Fruit fly (Drosophila melanogaster) whole organism, embryonic: ENCODE measurements around the gene mRpL12.

Experiments
- Adf1 ChIP-seq: fragments of 200-800 bp; sonication (Bioruptor generic); IDR thresholded peaks from 2 replicates; pipeline ENCODE4 v1.3.6; 2022; ENCODE audit warnings: missing biosample characterization, missing genetic modification characterization
- C15 ChIP-seq: fragments of 200-800 bp; sonication (Bioruptor generic); IDR thresholded peaks from 3 replicates; pipeline ENCODE4 v1.3.6; 2022; ENCODE audit warnings: missing biosample characterization, missing genetic modification characterization
- CG10147 ChIP-seq: fragments of 200-800 bp; sonication (Bioruptor generic); optimal IDR thresholded peaks from 2 replicates; lab custom pipeline; 2019; ENCODE audit warnings: missing biosample characterization, mild to moderate bottlenecking, missing genetic modification characterization, moderate library complexity
- CG10431 ChIP-seq: fragments of 200-800 bp; sonication (Bioruptor generic); optimal IDR thresholded peaks from 3 replicates; lab custom pipeline; 2018; ENCODE audit warnings: missing biosample characterization, mild to moderate bottlenecking, missing genetic modification characterization
- CG10565 ChIP-seq: fragments of 200-800 bp; sonication (Bioruptor generic); optimal IDR thresholded peaks from 3 replicates; lab custom pipeline; 2016; ENCODE audit warnings: missing biosample characterization, mild to moderate bottlenecking, missing genetic modification characterization
- CG12071 ChIP-seq: fragments of 200-800 bp; sonication (Bioruptor generic); optimal IDR thresholded peaks from 3 replicates; lab custom pipeline; 2018; ENCODE audit warnings: missing biosample characterization, mild to moderate bottlenecking, missing genetic modification characterization
- CG12659 ChIP-seq: fragments of 200-800 bp; sonication (Bioruptor generic); optimal IDR thresholded peaks from 3 replicates; lab custom pipeline; 2017; ENCODE audit warnings: mild to moderate bottlenecking, missing biosample characterization, missing genetic modification reagents, missing genetic modification characterization
- CG13287 ChIP-seq: fragments of 200-800 bp; sonication (Bioruptor generic); IDR thresholded peaks from 2 replicates; pipeline ENCODE4 v1.3.6; 2022; ENCODE audit warnings: missing biosample characterization, missing genetic modification characterization; ENCODE audit not compliant: partially characterized antibody
- CG15479 ChIP-seq: fragments of 200-800 bp; sonication (Bioruptor generic); optimal IDR thresholded peaks from 3 replicates; lab custom pipeline; 2019; ENCODE audit warnings: missing biosample characterization, mild to moderate bottlenecking, missing genetic modification characterization, moderate library complexity
- CG16779 ChIP-seq: fragments of 200-800 bp; sonication (Bioruptor generic); IDR thresholded peaks from 2 replicates; pipeline ENCODE4 v1.3.6; 2022; ENCODE audit warnings: missing biosample characterization, missing genetic modification characterization
- CG17359 ChIP-seq: fragments of 200-800 bp; sonication (Bioruptor generic); optimal IDR thresholded peaks from 3 replicates; lab custom pipeline; 2018; ENCODE audit warnings: missing biosample characterization, mild to moderate bottlenecking, missing genetic modification characterization, moderate library complexity
- CG17385 ChIP-seq: fragments of 200-800 bp; sonication (Bioruptor generic); optimal IDR thresholded peaks from 3 replicates; lab custom pipeline; 2018; ENCODE audit warnings: missing biosample characterization, mild to moderate bottlenecking, missing genetic modification characterization
- CG17568 ChIP-seq: fragments of 200-800 bp; sonication (Bioruptor generic); optimal IDR thresholded peaks from 2 replicates; lab custom pipeline; 2018; ENCODE audit warnings: missing biosample characterization, mild to moderate bottlenecking, missing genetic modification characterization, moderate library complexity
- CG18764 ChIP-seq: fragments of 200-800 bp; sonication (Bioruptor generic); optimal IDR thresholded peaks from 3 replicates; lab custom pipeline; 2016; ENCODE audit warnings: missing biosample characterization, missing genetic modification characterization
- CG2129 ChIP-seq: fragments of 200-800 bp; sonication (Bioruptor generic); IDR thresholded peaks from 2 replicates; pipeline ENCODE4 v1.3.6; 2022; ENCODE audit warnings: missing biosample characterization, missing genetic modification characterization; ENCODE audit not compliant: partially characterized antibody
- CG30020 ChIP-seq: fragments of 200-800 bp; optimal IDR thresholded peaks from 2 replicates; lab custom pipeline; 2019; ENCODE audit warnings: missing biosample characterization, mild to moderate bottlenecking, missing genetic modification characterization, moderate library complexity
- CG31441 ChIP-seq: fragments of 200-800 bp; sonication (Bioruptor generic); IDR thresholded peaks from 2 replicates; pipeline ENCODE4 v1.3.6; 2022; ENCODE audit warnings: missing biosample characterization, missing genetic modification characterization
- CG3281 ChIP-seq: fragments of 200-800 bp; sonication (Bioruptor generic); optimal IDR thresholded peaks from 3 replicates; lab custom pipeline; 2017; ENCODE audit warnings: missing biosample characterization, mild to moderate bottlenecking, missing genetic modification characterization
- CG34422 ChIP-seq: fragments of 200-800 bp; sonication (Bioruptor generic); IDR thresholded peaks from 3 replicates; pipeline ENCODE4 v1.3.6; 2022; ENCODE audit warnings: missing biosample characterization, missing genetic modification characterization
- CG3995 ChIP-seq: fragments of 200-800 bp; sonication (Bioruptor generic); optimal IDR thresholded peaks from 3 replicates; lab custom pipeline; 2016; ENCODE audit warnings: missing biosample characterization, missing genetic modification characterization
- CG4360 ChIP-seq: fragments of 200-800 bp; sonication (Bioruptor generic); IDR thresholded peaks from 2 replicates; pipeline ENCODE4 v1.3.6; 2022; ENCODE audit warnings: missing biosample characterization, missing genetic modification characterization
- CG8924 ChIP-seq: fragments of 200-800 bp; optimal IDR thresholded peaks from 3 replicates; lab custom pipeline; 2019; ENCODE audit warnings: missing biosample characterization, mild to moderate bottlenecking, missing genetic modification characterization, moderate library complexity
- CrebB ChIP-seq: fragments of 200-800 bp; sonication (Bioruptor generic); optimal IDR thresholded peaks from 3 replicates; lab custom pipeline; 2018; ENCODE audit warnings: missing biosample characterization, mild to moderate bottlenecking, missing genetic modification characterization
- Dip3 ChIP-seq: fragments of 200-800 bp; sonication (Bioruptor generic); optimal IDR thresholded peaks from 3 replicates; lab custom pipeline; 2016; ENCODE audit warnings: missing biosample characterization, missing genetic modification characterization
- Ets97D ChIP-seq: fragments of 200-800 bp; sonication (Bioruptor generic); optimal IDR thresholded peaks from 3 replicates; lab custom pipeline; 2016; ENCODE audit warnings: missing biosample characterization, missing genetic modification characterization
- Fer3 ChIP-seq: fragments of 200-800 bp; sonication (Bioruptor generic); optimal IDR thresholded peaks from 2 replicates; lab custom pipeline; 2018; ENCODE audit warnings: missing biosample characterization, mild to moderate bottlenecking, missing genetic modification characterization, moderate library complexity
- Hr51 ChIP-seq, 2 experiments: fragments of 200-800 bp; sonication (Bioruptor generic); optimal IDR thresholded peaks; 2 replicates in 1 of 2; 3 replicates in 1 of 2; lab custom pipeline; 2016 to 2018; ENCODE audit warnings: missing biosample characterization in 2 of 2, missing genetic modification characterization in 2 of 2, mild to moderate bottlenecking in 1 of 2, moderate library complexity in 1 of 2
- Oli ChIP-seq: fragments of 200-800 bp; sonication (Bioruptor generic); optimal IDR thresholded peaks from 2 replicates; lab custom pipeline; 2018; ENCODE audit warnings: missing biosample characterization, mild to moderate bottlenecking, missing genetic modification characterization, moderate library complexity
- Rx ChIP-seq: fragments of 200-800 bp; sonication (Bioruptor generic); IDR thresholded peaks from 2 replicates; pipeline ENCODE4 v1.3.6; 2022; ENCODE audit warnings: missing biosample characterization, missing genetic modification characterization
- Scr ChIP-seq: fragments of 200-800 bp; sonication (Bioruptor generic); IDR thresholded peaks from 2 replicates; pipeline ENCODE4 v1.3.6; 2022; ENCODE audit warnings: missing biosample characterization, missing genetic modification characterization; ENCODE audit not compliant: partially characterized antibody
- Stat92E ChIP-seq, 3 experiments: fragments of >200 bp in 2 of 3; fragments of 200-800 bp in 1 of 3; sonication (Bioruptor generic) in 1 of 3; optimal IDR thresholded peaks; 2 replicates each; lab custom pipeline; 2017 to 2019; ENCODE audit warnings: missing biosample characterization in 3 of 3, missing genetic modification characterization in 3 of 3, mild to moderate bottlenecking in 1 of 3, moderate library complexity in 1 of 3
- Tbp ChIP-seq: fragments of >200 bp; optimal IDR thresholded peaks from 2 replicates; lab custom pipeline; 2018; ENCODE audit warnings: missing biosample characterization, missing genetic modification characterization
- Usf ChIP-seq: fragments of 200-800 bp; sonication (Bioruptor generic); optimal IDR thresholded peaks from 2 replicates; lab custom pipeline; 2017; ENCODE audit warnings: missing genotype, missing biosample characterization, missing genetic modification characterization
- Xbp1 ChIP-seq: fragments of 200-800 bp; sonication (Bioruptor generic); optimal IDR thresholded peaks from 3 replicates; lab custom pipeline; 2016; ENCODE audit warnings: missing biosample characterization, mild to moderate bottlenecking, missing genetic modification characterization
- ac ChIP-seq: fragments of 200-800 bp; sonication (Bioruptor generic); optimal IDR thresholded peaks from 3 replicates; lab custom pipeline; 2017; ENCODE audit warnings: missing biosample characterization, mild to moderate bottlenecking, missing genetic modification characterization
- ase ChIP-seq: fragments of 200-800 bp; sonication (Bioruptor generic); IDR thresholded peaks from 3 replicates; pipeline ENCODE4 v1.3.6; 2022; ENCODE audit warnings: missing biosample characterization, missing genetic modification characterization
- ash1 ChIP-seq: fragments of 200-800 bp; sonication (Bioruptor generic); optimal IDR thresholded peaks from 2 replicates; lab custom pipeline; 2018; ENCODE audit warnings: missing biosample characterization, mild to moderate bottlenecking, missing genetic modification characterization
- btn ChIP-seq: fragments of 200-800 bp; sonication (Bioruptor generic); optimal IDR thresholded peaks from 2 replicates; lab custom pipeline; 2016; ENCODE audit warnings: missing biosample characterization, missing genetic modification characterization
- chn ChIP-seq: fragments of 200-800 bp; sonication (Bioruptor generic); optimal IDR thresholded peaks from 2 replicates; lab custom pipeline; 2016; ENCODE audit warnings: missing biosample characterization, missing genetic modification characterization
- fru ChIP-seq: fragments of >200 bp; optimal IDR thresholded peaks from 2 replicates; lab custom pipeline; 2017
- gem ChIP-seq: fragments of 200-800 bp; sonication (Bioruptor generic); optimal IDR thresholded peaks from 2 replicates; lab custom pipeline; 2019; ENCODE audit warnings: missing biosample characterization, mild to moderate bottlenecking, missing genetic modification characterization, moderate library complexity
- hb ChIP-seq: fragments of 200-800 bp; sonication (Bioruptor generic); IDR thresholded peaks from 3 replicates; pipeline ENCODE4 v1.3.6; 2022; ENCODE audit warnings: missing biosample characterization, missing genetic modification characterization; ENCODE audit not compliant: partially characterized antibody
- hkb ChIP-seq, 2 experiments: fragments of 200-800 bp in 1 of 2; fragments of >200 bp in 1 of 2; sonication (Bioruptor generic) in 1 of 2; IDR thresholded peaks in 1 of 2; optimal IDR thresholded peaks in 1 of 2; 2 replicates each; pipeline versions ENCODE4 v1.3.6 to Lab custom; 2017 to 2022; ENCODE audit warnings: missing biosample characterization in 1 of 2, missing genetic modification characterization in 1 of 2
- jigr1 ChIP-seq: fragments of 200-800 bp; sonication (Bioruptor generic); IDR thresholded peaks from 3 replicates; pipeline ENCODE4 v1.3.6; 2022; ENCODE audit warnings: missing biosample characterization, missing genetic modification characterization
- lmd ChIP-seq: fragments of 200-800 bp; sonication (Bioruptor generic); IDR thresholded peaks from 2 replicates; pipeline ENCODE4 v1.3.6; 2022; ENCODE audit warnings: missing biosample characterization, missing genetic modification characterization
- onecut ChIP-seq: fragments of 200-800 bp; sonication (Bioruptor generic); IDR thresholded peaks from 2 replicates; pipeline ENCODE4 v1.3.6; 2022; ENCODE audit warnings: missing biosample characterization, missing genetic modification characterization
- ro ChIP-seq: fragments of 200-800 bp; sonication (Bioruptor generic); IDR thresholded peaks from 2 replicates; pipeline ENCODE4 v1.3.6; 2022; ENCODE audit warnings: missing biosample characterization, missing genetic modification characterization
- stwl ChIP-seq: fragments of 200-800 bp; sonication (Bioruptor generic); optimal IDR thresholded peaks from 3 replicates; lab custom pipeline; 2018; ENCODE audit warnings: missing biosample characterization, mild to moderate bottlenecking, missing genetic modification characterization, moderate library complexity
- tx ChIP-seq: fragments of 200-800 bp; sonication (Bioruptor generic); optimal IDR thresholded peaks from 2 replicates; lab custom pipeline; 2016; ENCODE audit warnings: missing biosample characterization, missing genetic modification characterization

mRpL12 gene

DNA sequence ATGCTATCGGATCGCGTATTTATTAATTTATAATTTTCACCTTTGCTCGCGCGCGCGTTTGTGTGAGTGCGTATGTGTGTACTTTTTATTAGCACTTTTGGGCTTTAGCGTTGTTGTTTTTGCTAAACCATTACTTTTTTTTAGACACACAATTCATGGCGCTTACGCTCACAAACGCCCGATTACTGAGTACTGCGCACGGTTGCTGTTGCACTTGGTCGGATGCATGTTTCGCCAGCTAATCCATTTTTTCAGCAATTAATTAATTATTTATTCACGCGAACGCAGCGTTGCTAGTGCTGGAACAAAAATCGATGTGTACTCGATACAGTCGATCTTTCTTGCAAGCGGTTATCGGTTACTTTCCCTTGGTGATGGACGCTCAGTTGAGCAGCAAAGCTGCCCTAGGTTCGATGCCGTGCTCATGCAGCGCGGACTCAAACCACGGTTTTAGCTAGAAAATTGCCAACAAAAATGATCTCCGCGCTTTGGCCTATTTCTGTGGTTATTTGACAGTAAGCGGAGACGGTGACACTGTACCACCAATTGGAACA lies 41.2 kb downstream of the mRpL12 start, which contains the start of the genes smg and CG5087 (continued):
- TF ChIP-seq CG17359 (tag; lab: Kevin White, UChicago) (no peak), Xbp1 (peak; percentile 67), CG34422 (GFP tag; lab: Robert Waterston, UW) (peak; percentile 59), Hr51 (GFP tag; optimal IDR thresholded peaks at IDR 0.05; lab: Kevin White, UChicago) (peak in 1 of 2 experiments; percentile 8), ash1 (peak; percentile 24), CG17385 (GFP tag; lab: Kevin White, UChicago) (no peak), CG10565 (GFP tag; lab: Kevin White, UChicago) (no peak), hkb (optimal IDR thresholded peaks at IDR 0.05; lab: Kevin White, UChicago) (peak; percentile 66), hkb (GFP tag; IDR thresholded peaks at IDR 0.05; lab: Robert Waterston, UW) (no peak), CG16779 (GFP tag; lab: Robert Waterston, UW) (0 out of 2 replicates have a peak, but pooled peaks have one; percentile 18), chn (GFP tag; lab: Kevin White, UChicago) (peak; percentile 36), stwl (peak; percentile 85), Usf (peak; percentile 9), ac (GFP tag; lab: Kevin White, UChicago) (no peak), CG10147 (GFP tag; lab: Kevin White, UChicago) (no peak), CG3995 (GFP tag; lab: Kevin White, UChicago) (no peak), CG4360 (GFP tag; lab: Robert Waterston, UW) (no peak; the same call in 1 of the 2 replicates), CG3281 (peak; percentile 3), C15 (GFP tag; lab: Robert Waterston, UW) (no peak), CG12659 (GFP tag; lab: Kevin White, UChicago) (peak; percentile 89), fru (lab: Kevin White, UChicago) (no peak), ro (GFP tag; lab: Robert Waterston, UW) (no peak), Scr (GFP tag; lab: Robert Waterston, UW) (peak; percentile 59), Rx (GFP tag; lab: Robert Waterston, UW) (no peak), Tbp (no peak), lmd (GFP tag; lab: Robert Waterston, UW) (peak; percentile 19; the same call in 1 of the 2 replicates), Adf1 (0 out of 2 replicates have a peak, but pooled peaks have one; percentile 6), CG17568 (no peak), Ets97D (GFP tag; lab: Kevin White, UChicago) (peak; percentile 94), CG2129 (no peak), jigr1 (no peak), CG31441 (no peak), hb (GFP tag; lab: Robert Waterston, UW) (0 out of 3 replicates have a peak, but pooled peaks have one; percentile 42), CG30020 (no peak), CG8924 (tag; lab: Kevin White, UChicago) (peak; percentile 86), CG12071 (GFP tag; lab: Kevin White, UChicago) (no peak), Oli (tag; lab: Kevin White, UChicago) (no peak), btn (GFP tag; lab: Kevin White, UChicago) (no peak), CrebB (peak; percentile 24), ase (GFP tag; lab: Robert Waterston, UW) (no peak), tx (GFP tag; lab: Kevin White, UChicago) (peak; percentile 33), CG18764 (GFP tag; lab: Kevin White, UChicago) (no peak), gem (tag; lab: Kevin White, UChicago) (no peak), CG10431 (GFP tag; lab: Kevin White, UChicago) (no peak), Fer3 (tag; lab: Kevin White, UChicago) (no peak), CG15479 (GFP tag; lab: Kevin White, UChicago) (no peak), CG13287 (GFP tag; lab: Robert Waterston, UW) (peak; percentile 76), onecut (peak; percentile 63), Stat92E (GFP tag; optimal IDR thresholded peaks at IDR 0.05; lab: Kevin White, UChicago) (peak in 1 of 3 experiments; percentile 52), Dip3 (GFP tag; lab: Kevin White, UChicago) (peak; percentile 73)
